Worm (Caenorhabditis elegans) whole organism, L1 larva: ENCODE data around the gene ani-3.

Experiments used
- aly-2 ChIP-seq: fragments of 150-350 bp; optimal IDR thresholded peaks from 2 replicates; lab custom pipeline; 2014; ENCODE audit warnings: missing biosample characterization, missing genetic modification characterization
- lin-13 ChIP-seq: fragments of 150-350 bp; optimal IDR thresholded peaks from 2 replicates; lab custom pipeline; 2014; ENCODE audit warnings: missing biosample characterization, missing genetic modification reagents, missing genetic modification characterization
- nhr-12 ChIP-seq: sonication (generic microtip); optimal IDR thresholded peaks from 2 replicates; lab custom pipeline; 2017; ENCODE audit warnings: missing biosample characterization, missing genetic modification characterization
- nhr-237 ChIP-seq: fragments of 150-350 bp; optimal IDR thresholded peaks from 2 replicates; lab custom pipeline; 2014; ENCODE audit warnings: missing biosample characterization, missing genetic modification characterization

- TF ChIP-seq lin-13 (GFP tag; lab: Kevin White, UChicago) (no peak), nhr-237 (tag; lab: Kevin White, UChicago) (no peak), aly-2 (tag; lab: Kevin White, UChicago) (no peak), nhr-12 (tag; lab: Kevin White, UChicago) (no peak)
Observed at ce11 chrV:19737458-19737857, 39.9 kb downstream of the ani-3 start, which contains the start of gene W04E12.7.
